Fruit fly (Drosophila melanogaster) whole organism, embryonic: Measurements from ENCODE around the gene CG14715.
A peak's percentile ranks its signal among the peaks of the same experiment; 100 is the strongest.

Experiments used
- Aef1 ChIP-seq: fragments of 200-800 bp; sonication (Bioruptor generic); IDR thresholded peaks from 3 replicates; pipeline ENCODE4 v1.3.6; 2022; ENCODE audit warnings: missing biosample characterization, missing genetic modification characterization
- CG10147 ChIP-seq: fragments of 200-800 bp; sonication (Bioruptor generic); optimal IDR thresholded peaks from 2 replicates; lab custom pipeline; 2019; ENCODE audit warnings: missing biosample characterization, mild to moderate bottlenecking, missing genetic modification characterization, moderate library complexity
- CG11456 ChIP-seq: fragments of 200-800 bp; sonication (Bioruptor generic); IDR thresholded peaks from 3 replicates; pipeline ENCODE4 v1.3.6; 2022; ENCODE audit warnings: missing biosample characterization, missing genetic modification characterization
- CG11696 ChIP-seq: fragments of 200-800 bp; sonication (Bioruptor generic); IDR thresholded peaks from 2 replicates; pipeline ENCODE4 v1.3.6; 2022; ENCODE audit warnings: missing biosample characterization, missing genetic modification characterization
- CG11723 ChIP-seq: fragments of 200-800 bp; sonication (Bioruptor generic); optimal IDR thresholded peaks from 2 replicates; lab custom pipeline; 2017; ENCODE audit warnings: missing biosample characterization, mild to moderate bottlenecking, missing genetic modification characterization
- CG12155 ChIP-seq: fragments of 200-800 bp; sonication (Bioruptor generic); optimal IDR thresholded peaks from 3 replicates; lab custom pipeline; 2016; ENCODE audit warnings: missing biosample characterization, missing genetic modification characterization
- CG12391 ChIP-seq: fragments of 200-800 bp; sonication (Bioruptor generic); optimal IDR thresholded peaks from 3 replicates; lab custom pipeline; 2018; ENCODE audit warnings: missing biosample characterization, mild to moderate bottlenecking, missing genetic modification characterization, moderate library complexity
- CG12744 ChIP-seq: fragments of 200-800 bp; sonication (Bioruptor generic); optimal IDR thresholded peaks from 2 replicates; lab custom pipeline; 2016; ENCODE audit warnings: missing biosample characterization, missing genetic modification characterization
- CG13624 ChIP-seq: fragments of 200-800 bp; sonication (Bioruptor generic); optimal IDR thresholded peaks from 2 replicates; lab custom pipeline; 2016; ENCODE audit warnings: missing biosample characterization, missing genetic modification characterization
- CG1529 ChIP-seq: fragments of 200-800 bp; sonication (Bioruptor generic); optimal IDR thresholded peaks from 3 replicates; lab custom pipeline; 2018; ENCODE audit warnings: missing biosample characterization, missing genetic modification characterization
- CG17359 ChIP-seq: fragments of 200-800 bp; sonication (Bioruptor generic); optimal IDR thresholded peaks from 3 replicates; lab custom pipeline; 2018; ENCODE audit warnings: missing biosample characterization, mild to moderate bottlenecking, missing genetic modification characterization, moderate library complexity
- CG18599 ChIP-seq: fragments of 200-800 bp; sonication (Bioruptor generic); optimal IDR thresholded peaks from 3 replicates; lab custom pipeline; 2017; ENCODE audit warnings: missing biosample characterization, missing genetic modification characterization, mild to moderate bottlenecking, moderate library complexity, missing genetic modification reagents
- CG4854 ChIP-seq: fragments of 200-800 bp; sonication (Bioruptor generic); optimal IDR thresholded peaks from 2 replicates; lab custom pipeline; 2016; ENCODE audit warnings: missing biosample characterization, missing genetic modification characterization, inconsistent platforms
- CG6813 ChIP-seq: fragments of 200-800 bp; sonication (Bioruptor generic); optimal IDR thresholded peaks from 2 replicates; lab custom pipeline; 2017; ENCODE audit warnings: missing biosample characterization, missing genetic modification characterization, mild to moderate bottlenecking, moderate library complexity, missing genetic modification reagents
- CG9727 ChIP-seq: fragments of 200-800 bp; sonication (Bioruptor generic); optimal IDR thresholded peaks from 3 replicates; lab custom pipeline; 2017; ENCODE audit warnings: missing biosample characterization, mild to moderate bottlenecking, missing genetic modification characterization
- Chrac-16 ChIP-seq: fragments of 200-800 bp; sonication (Bioruptor generic); optimal IDR thresholded peaks from 3 replicates; lab custom pipeline; 2016; ENCODE audit warnings: missing biosample characterization, missing genetic modification characterization
- Dip3 ChIP-seq: fragments of 200-800 bp; sonication (Bioruptor generic); optimal IDR thresholded peaks from 3 replicates; lab custom pipeline; 2016; ENCODE audit warnings: missing biosample characterization, missing genetic modification characterization
- Drgx ChIP-seq: fragments of 200-800 bp; sonication (Bioruptor generic); IDR thresholded peaks from 2 replicates; pipeline ENCODE4 v1.3.6; 2022; ENCODE audit warnings: missing biosample characterization, missing genetic modification characterization
- E2f1 ChIP-seq: fragments of 200-800 bp; sonication (Bioruptor generic); IDR thresholded peaks from 2 replicates; pipeline ENCODE4 v1.3.6; 2022; ENCODE audit warnings: missing biosample characterization, missing genetic modification characterization
- Ets97D ChIP-seq: fragments of 200-800 bp; sonication (Bioruptor generic); optimal IDR thresholded peaks from 3 replicates; lab custom pipeline; 2016; ENCODE audit warnings: missing biosample characterization, missing genetic modification characterization
- Fer1 ChIP-seq: fragments of 200-800 bp; sonication (Bioruptor generic); optimal IDR thresholded peaks from 2 replicates; lab custom pipeline; 2017; ENCODE audit warnings: missing biosample characterization, mild to moderate bottlenecking, missing genetic modification characterization
- Gsc ChIP-seq: fragments of 200-800 bp; sonication (Bioruptor generic); IDR thresholded peaks from 2 replicates; pipeline ENCODE4 v1.3.6; 2022; ENCODE audit warnings: missing biosample characterization, missing genetic modification characterization
- Myb ChIP-seq: fragments of 200-800 bp; sonication (Bioruptor generic); optimal IDR thresholded peaks from 2 replicates; lab custom pipeline; 2016; ENCODE audit warnings: missing biosample characterization, missing genetic modification characterization
- Side ChIP-seq: fragments of 200-800 bp; sonication (Bioruptor generic); optimal IDR thresholded peaks from 2 replicates; lab custom pipeline; 2016; ENCODE audit warnings: missing biosample characterization, missing genetic modification characterization
- Sox100B ChIP-seq: fragments of 200-800 bp; sonication (Bioruptor generic); optimal IDR thresholded peaks from 3 replicates; lab custom pipeline; 2018; ENCODE audit warnings: missing biosample characterization, mild to moderate bottlenecking, missing genetic modification characterization
- Trl ChIP-seq, 3 experiments: fragments of >200 bp in 2 of 3; fragments of 200-800 bp in 1 of 3; sonication (Bioruptor generic) in 1 of 3; optimal IDR thresholded peaks; 2 replicates in 1 of 3; 3 replicates in 2 of 3; lab custom pipeline; 2016 to 2017; ENCODE audit warnings: missing biosample characterization in 1 of 3, missing genetic modification characterization in 1 of 3
- Usf ChIP-seq: fragments of 200-800 bp; sonication (Bioruptor generic); optimal IDR thresholded peaks from 2 replicates; lab custom pipeline; 2017; ENCODE audit warnings: missing genotype, missing biosample characterization, missing genetic modification characterization
- Vsx1 ChIP-seq: fragments of 200-800 bp; sonication (Bioruptor generic); optimal IDR thresholded peaks from 2 replicates; lab custom pipeline; 2017; ENCODE audit warnings: missing biosample characterization, mild to moderate bottlenecking, missing genetic modification characterization, missing genetic modification reagents
- ac ChIP-seq: fragments of 200-800 bp; sonication (Bioruptor generic); optimal IDR thresholded peaks from 3 replicates; lab custom pipeline; 2017; ENCODE audit warnings: missing biosample characterization, mild to moderate bottlenecking, missing genetic modification characterization
- ase ChIP-seq: fragments of 200-800 bp; sonication (Bioruptor generic); IDR thresholded peaks from 3 replicates; pipeline ENCODE4 v1.3.6; 2022; ENCODE audit warnings: missing biosample characterization, missing genetic modification characterization
- az2 ChIP-seq: fragments of 200-800 bp; sonication (Bioruptor generic); optimal IDR thresholded peaks from 3 replicates; lab custom pipeline; 2016; ENCODE audit warnings: missing biosample characterization, missing genetic modification characterization
- crol ChIP-seq: fragments of 200-800 bp; sonication (Bioruptor generic); IDR thresholded peaks from 2 replicates; pipeline ENCODE4 v1.3.6; 2022; ENCODE audit warnings: missing biosample characterization, missing genetic modification characterization
- da ChIP-seq: fragments of 200-800 bp; sonication (Bioruptor generic); optimal IDR thresholded peaks from 2 replicates; lab custom pipeline; 2016; ENCODE audit warnings: missing biosample characterization, missing genetic modification characterization
- dan ChIP-seq: fragments of 200-800 bp; sonication (Bioruptor generic); IDR thresholded peaks from 2 replicates; pipeline ENCODE4 v1.3.6; 2022; ENCODE audit warnings: missing biosample characterization, missing genetic modification characterization
- disco-r ChIP-seq: fragments of 200-800 bp; sonication (Bioruptor generic); optimal IDR thresholded peaks from 2 replicates; lab custom pipeline; 2016; ENCODE audit warnings: missing biosample characterization, missing genetic modification characterization
- h ChIP-seq: fragments of >200 bp; optimal IDR thresholded peaks from 2 replicates; lab custom pipeline; 2017
- klu ChIP-seq: fragments of 200-800 bp; sonication (Bioruptor generic); IDR thresholded peaks from 2 replicates; pipeline ENCODE4 v1.3.6; 2022; ENCODE audit warnings: missing biosample characterization, missing genetic modification characterization
- knrl ChIP-seq: fragments of 200-800 bp; sonication (Bioruptor generic); IDR thresholded peaks from 3 replicates; pipeline ENCODE4 v1.3.6; 2022; ENCODE audit warnings: missing biosample characterization, missing genetic modification characterization; ENCODE audit not compliant: partially characterized antibody
- nom ChIP-seq: fragments of 200-800 bp; sonication (Bioruptor generic); optimal IDR thresholded peaks from 2 replicates; lab custom pipeline; 2017; ENCODE audit warnings: missing biosample characterization, missing genetic modification characterization, mild to moderate bottlenecking, moderate library complexity, missing genetic modification reagents
- ro ChIP-seq: fragments of 200-800 bp; sonication (Bioruptor generic); IDR thresholded peaks from 2 replicates; pipeline ENCODE4 v1.3.6; 2022; ENCODE audit warnings: missing biosample characterization, missing genetic modification characterization
- slou ChIP-seq: fragments of 200-800 bp; sonication (Bioruptor generic); optimal IDR thresholded peaks from 3 replicates; lab custom pipeline; 2016; ENCODE audit warnings: missing biosample characterization, missing genetic modification characterization
- sna ChIP-seq: fragments of 200-800 bp; sonication (Bioruptor generic); IDR thresholded peaks from 2 replicates; pipeline ENCODE4 v1.3.6; 2022; ENCODE audit warnings: missing biosample characterization, missing genetic modification characterization; ENCODE audit not compliant: partially characterized antibody
- tin ChIP-seq: fragments of 200-800 bp; sonication (Bioruptor generic); optimal IDR thresholded peaks from 3 replicates; lab custom pipeline; 2016; ENCODE audit warnings: missing biosample characterization, missing genetic modification characterization
- tup ChIP-seq: fragments of 200-800 bp; sonication (Bioruptor generic); optimal IDR thresholded peaks from 2 replicates; lab custom pipeline; 2016; ENCODE audit warnings: missing biosample characterization, mild to moderate bottlenecking, missing genetic modification characterization, moderate library complexity
- usp ChIP-seq: fragments of >200 bp; optimal IDR thresholded peaks from 2 replicates; lab custom pipeline; 2017; ENCODE audit warnings: missing biosample characterization, missing genetic modification characterization
- vvl ChIP-seq: fragments of 200-800 bp; sonication (Bioruptor generic); IDR thresholded peaks from 2 replicates; pipeline ENCODE4 v1.3.6; 2022; ENCODE audit warnings: missing biosample characterization, missing genetic modification characterization

CG14715 gene

dm6 chr3R:11649449-11649848, 24.6 kb upstream of the CG14715 start (continued):
- peak; percentile 80 for TF ChIP-seq Vsx1
- peak; percentile 94 for TF ChIP-seq Fer1
- peak; percentile 87 for TF ChIP-seq CG11723
- peak; percentile 96 for TF ChIP-seq CG17359 (tag; lab: Kevin White, UChicago)
- TF ChIP-seq CG1529 (GFP tag; lab: Kevin White, UChicago): peak; percentile 79
- TF ChIP-seq CG18599 (GFP tag; lab: Kevin White, UChicago): peak; percentile 95
- TF ChIP-seq slou (GFP tag; lab: Kevin White, UChicago): peak; percentile 93
- peak; percentile 94 for TF ChIP-seq CG12391 (tag; lab: Kevin White, UChicago)
- TF ChIP-seq CG12744 (GFP tag; lab: Kevin White, UChicago): peak; percentile 96
- TF ChIP-seq Chrac-16 (GFP tag; lab: Kevin White, UChicago): peak; percentile 95
- TF ChIP-seq Aef1 (GFP tag; lab: Robert Waterston, UW): peak; percentile 98
- no peak for TF ChIP-seq knrl (GFP tag; lab: Robert Waterston, UW)
- TF ChIP-seq tup (GFP tag; lab: Kevin White, UChicago): peak; percentile 93
- TF ChIP-seq tin (GFP tag; lab: Kevin White, UChicago): peak; percentile 96
- TF ChIP-seq ro (GFP tag; lab: Robert Waterston, UW): peak; percentile 86
- peak; percentile 99 for TF ChIP-seq vvl (GFP tag; lab: Robert Waterston, UW)
- peak; percentile 84 for TF ChIP-seq Ets97D (GFP tag; lab: Kevin White, UChicago)
- peak; percentile 89 for TF ChIP-seq Drgx (GFP tag; lab: Robert Waterston, UW)
- TF ChIP-seq Myb (GFP tag; lab: Kevin White, UChicago): peak; percentile 87
- TF ChIP-seq da: peak; percentile 95
- peak; percentile 67 for TF ChIP-seq crol
- TF ChIP-seq Usf (GFP tag; lab: Kevin White, UChicago): peak; percentile 85
- TF ChIP-seq klu (GFP tag; lab: Robert Waterston, UW): peak; percentile 93
- peak; percentile 98 for TF ChIP-seq CG13624 (GFP tag; lab: Kevin White, UChicago)
- TF ChIP-seq CG4854: peak; percentile 95
- no peak for TF ChIP-seq sna (GFP tag; lab: Robert Waterston, UW)
- peak; percentile 97 for TF ChIP-seq az2 (GFP tag; lab: Kevin White, UChicago)
- peak; percentile 93 for TF ChIP-seq CG6813 (GFP tag; lab: Kevin White, UChicago)
- TF ChIP-seq CG10147 (GFP tag; lab: Kevin White, UChicago): peak; percentile 95
- TF ChIP-seq dan (GFP tag; lab: Robert Waterston, UW): peak; percentile 68
- peak; percentile 91 for TF ChIP-seq Sox100B
- TF ChIP-seq CG12155 (GFP tag; lab: Kevin White, UChicago): peak; percentile 96
- peak; percentile 14 for TF ChIP-seq ac (GFP tag; lab: Kevin White, UChicago)
- TF ChIP-seq CG11696: peak; percentile 92
- peak; percentile 94 for TF ChIP-seq ase (GFP tag; lab: Robert Waterston, UW)
- TF ChIP-seq nom (GFP tag; lab: Kevin White, UChicago): peak; percentile 8
- peak; percentile 83 for TF ChIP-seq Gsc
- no peak for TF ChIP-seq usp (GFP tag; lab: Kevin White, UChicago)
- no peak for TF ChIP-seq Trl (optimal IDR thresholded peaks at IDR 0.05; lab: Kevin White, UChicago)
- peak; percentile 98 for TF ChIP-seq Trl (GFP tag; optimal IDR thresholded peaks at IDR 0.05; lab: Kevin White, UChicago)
- TF ChIP-seq Dip3 (GFP tag; lab: Kevin White, UChicago): peak; percentile 97
- TF ChIP-seq E2f1 (GFP tag; lab: Robert Waterston, UW): peak; percentile 97
- peak; percentile 97 for TF ChIP-seq Side
- peak; percentile 98 for TF ChIP-seq CG11456 (GFP tag; lab: Robert Waterston, UW)
- TF ChIP-seq CG9727 (GFP tag; lab: Kevin White, UChicago): peak; percentile 89
- TF ChIP-seq disco-r: peak; percentile 94
- TF ChIP-seq h (lab: Kevin White, UChicago): no peak
